Worm (Caenorhabditis elegans) whole organism, late embryonic: ENCODE measurements around the gene cdh-8.

ENCODE experiments used
- C38D4.7 ChIP-seq: fragments of 200-800 bp; sonication (Bioruptor generic); optimal IDR thresholded peaks from 2 replicates; lab custom pipeline; 2018; ENCODE audit warnings: mild to moderate bottlenecking, missing genetic modification characterization, moderate library complexity, missing compliant biosample characterization
- K09A11.1 ChIP-seq: sonication (generic microtip); optimal IDR thresholded peaks from 2 replicates; lab custom pipeline; 2017; ENCODE audit warnings: antibody characterized with exemption, mild to moderate bottlenecking, missing genetic modification characterization, missing compliant biosample characterization; ENCODE audit not compliant: insufficient read depth
- T23F11.4 ChIP-seq: fragments of 200-800 bp; sonication (Bioruptor generic); optimal IDR thresholded peaks from 2 replicates; lab custom pipeline; 2018; ENCODE audit warnings: mild to moderate bottlenecking, missing genetic modification characterization, missing compliant biosample characterization
- Y22D7AL.16 ChIP-seq: sonication (generic microtip); optimal IDR thresholded peaks from 2 replicates; lab custom pipeline; 2016; ENCODE audit warnings: missing genetic modification characterization, missing compliant biosample characterization
- ahr-1 ChIP-seq: sonication (generic microtip); optimal IDR thresholded peaks from 2 replicates; lab custom pipeline; 2016; ENCODE audit warnings: missing genetic modification characterization, missing compliant biosample characterization
- ceh-14 ChIP-seq: sonication (generic microtip); optimal IDR thresholded peaks from 2 replicates; lab custom pipeline; 2016; ENCODE audit warnings: missing genotype, missing genetic modification characterization, missing compliant biosample characterization
- ceh-18 ChIP-seq: sonication (generic microtip); optimal IDR thresholded peaks from 2 replicates; lab custom pipeline; 2016; ENCODE audit warnings: missing genetic modification characterization, missing compliant biosample characterization
- ceh-19 ChIP-seq: fragments of 200-800 bp; sonication (Bioruptor generic); optimal IDR thresholded peaks from 2 replicates; lab custom pipeline; 2018; ENCODE audit warnings: mild to moderate bottlenecking, missing genetic modification characterization, missing compliant biosample characterization
- ceh-2 ChIP-seq: sonication (generic microtip); optimal IDR thresholded peaks from 2 replicates; lab custom pipeline; 2016; ENCODE audit warnings: missing genotype, missing genetic modification characterization, missing compliant biosample characterization
- ceh-30 ChIP-seq: fragments of 150-350 bp; optimal IDR thresholded peaks from 2 replicates; lab custom pipeline; 2014; ENCODE audit warnings: missing biosample characterization, missing genetic modification characterization
- ceh-31 ChIP-seq: sonication (generic microtip); optimal IDR thresholded peaks from 2 replicates; lab custom pipeline; 2016; ENCODE audit warnings: missing genetic modification characterization, missing compliant biosample characterization
- ceh-45 ChIP-seq: fragments of 200-800 bp; sonication (Bioruptor generic); IDR thresholded peaks from 2 replicates; pipeline ENCODE4 v1.3.6; 2022; ENCODE audit warnings: missing genetic modification reagents, missing genetic modification characterization, missing compliant biosample characterization
- ceh-48 ChIP-seq: sonication (generic microtip); optimal IDR thresholded peaks from 2 replicates; lab custom pipeline; 2016; ENCODE audit warnings: missing genetic modification characterization, inconsistent platforms, missing compliant biosample characterization
- ceh-6 ChIP-seq: fragments of 200-800 bp; sonication (Bioruptor generic); optimal IDR thresholded peaks from 2 replicates; lab custom pipeline; 2018; ENCODE audit warnings: mild to moderate bottlenecking, missing genetic modification characterization, missing compliant biosample characterization
- ceh-9 ChIP-seq: sonication (generic microtip); optimal IDR thresholded peaks from 2 replicates; lab custom pipeline; 2016; ENCODE audit warnings: mild to moderate bottlenecking, missing genetic modification characterization, inconsistent platforms, missing compliant biosample characterization
- che-1 ChIP-seq: sonication (generic microtip); optimal IDR thresholded peaks from 2 replicates; lab custom pipeline; 2016; ENCODE audit warnings: mild to moderate bottlenecking, missing genetic modification characterization, missing compliant biosample characterization
- elt-4 ChIP-seq: sonication (generic microtip); optimal IDR thresholded peaks from 2 replicates; lab custom pipeline; 2016; ENCODE audit warnings: missing genetic modification characterization, missing compliant biosample characterization
- ets-4 ChIP-seq: sonication (generic microtip); optimal IDR thresholded peaks from 2 replicates; lab custom pipeline; 2016; ENCODE audit warnings: missing genetic modification characterization, missing compliant biosample characterization
- eyg-1 ChIP-seq: sonication (generic microtip); optimal IDR thresholded peaks from 2 replicates; lab custom pipeline; 2016; ENCODE audit warnings: missing genotype, missing genetic modification characterization, missing compliant biosample characterization
- fkh-10 ChIP-seq: fragments of 150-350 bp; optimal IDR thresholded peaks from 2 replicates; lab custom pipeline; 2014; ENCODE audit warnings: missing biosample characterization, missing genetic modification reagents, missing genetic modification characterization
- hlh-13 ChIP-seq: fragments of 200-800 bp; sonication (Bioruptor generic); optimal IDR thresholded peaks from 2 replicates; lab custom pipeline; 2018; ENCODE audit warnings: mild to moderate bottlenecking, missing genetic modification characterization, missing compliant biosample characterization
- hlh-15 ChIP-seq: sonication (generic microtip); optimal IDR thresholded peaks from 2 replicates; lab custom pipeline; 2016; ENCODE audit warnings: missing genetic modification characterization, missing compliant biosample characterization
- hlh-30 ChIP-seq: sonication (generic microtip); optimal IDR thresholded peaks from 2 replicates; lab custom pipeline; 2017; ENCODE audit warnings: antibody characterized with exemption, missing genetic modification characterization, missing compliant biosample characterization; ENCODE audit not compliant: insufficient read depth
- lim-6 ChIP-seq: sonication (generic microtip); optimal IDR thresholded peaks from 2 replicates; lab custom pipeline; 2016; ENCODE audit warnings: missing genetic modification characterization, missing compliant biosample characterization
- lin-11 ChIP-seq: fragments of 200-800 bp; sonication (Bioruptor generic); optimal IDR thresholded peaks from 2 replicates; lab custom pipeline; 2018; ENCODE audit warnings: mild to moderate bottlenecking, missing genetic modification characterization, missing compliant biosample characterization
- madf-2 ChIP-seq: sonication (generic microtip); optimal IDR thresholded peaks from 2 replicates; lab custom pipeline; 2017; ENCODE audit warnings: missing genetic modification characterization, missing compliant biosample characterization
- mec-3 ChIP-seq: sonication (generic microtip); optimal IDR thresholded peaks from 2 replicates; lab custom pipeline; 2016; ENCODE audit warnings: borderline replicate concordance, missing genetic modification characterization, missing compliant biosample characterization
- nfya-1 ChIP-seq: sonication (generic microtip); optimal IDR thresholded peaks from 2 replicates; lab custom pipeline; 2017; ENCODE audit warnings: missing genetic modification characterization, mild to moderate bottlenecking, missing compliant biosample characterization, antibody characterized with exemption, moderate library complexity
- nhr-11 ChIP-seq: fragments of 150-350 bp; optimal IDR thresholded peaks from 2 replicates; lab custom pipeline; 2014; ENCODE audit warnings: missing biosample characterization, missing genetic modification characterization
- nhr-232 ChIP-seq: sonication (generic microtip); optimal IDR thresholded peaks from 2 replicates; lab custom pipeline; 2016; ENCODE audit warnings: missing genetic modification characterization, missing compliant biosample characterization
- npax-4 ChIP-seq: sonication (generic microtip); optimal IDR thresholded peaks from 2 replicates; lab custom pipeline; 2016; ENCODE audit warnings: missing genetic modification characterization, missing compliant biosample characterization
- pag-3 ChIP-seq: sonication (generic microtip); optimal IDR thresholded peaks from 2 replicates; lab custom pipeline; 2016; ENCODE audit warnings: missing compliant biosample characterization, missing genetic modification characterization, borderline replicate concordance
- pax-1 ChIP-seq: fragments of 150-350 bp; optimal IDR thresholded peaks from 2 replicates; lab custom pipeline; 2014; ENCODE audit warnings: missing biosample characterization, missing genetic modification characterization
- pros-1 ChIP-seq: fragments of 150-350 bp; optimal IDR thresholded peaks from 2 replicates; lab custom pipeline; 2014; ENCODE audit warnings: missing biosample characterization, missing genetic modification reagents, missing genetic modification characterization
- ref-2 ChIP-seq: sonication (generic microtip); optimal IDR thresholded peaks from 2 replicates; lab custom pipeline; 2016; ENCODE audit warnings: missing genetic modification characterization, missing compliant biosample characterization
- rnt-1 ChIP-seq: sonication (generic microtip); optimal IDR thresholded peaks from 2 replicates; lab custom pipeline; 2016; ENCODE audit warnings: missing genetic modification characterization, missing compliant biosample characterization
- sox-4 ChIP-seq: sonication (generic microtip); optimal IDR thresholded peaks from 2 replicates; lab custom pipeline; 2017; ENCODE audit warnings: mild to moderate bottlenecking, missing genetic modification characterization, inconsistent platforms, missing compliant biosample characterization
- tbx-2 ChIP-seq: sonication (generic microtip); optimal IDR thresholded peaks from 2 replicates; lab custom pipeline; 2016; ENCODE audit warnings: missing genetic modification characterization, missing compliant biosample characterization
- tbx-7 ChIP-seq: sonication (generic microtip); optimal IDR thresholded peaks from 2 replicates; lab custom pipeline; 2016; ENCODE audit warnings: missing genotype, missing genetic modification characterization, missing compliant biosample characterization
- ttx-3 ChIP-seq: sonication (generic microtip); optimal IDR thresholded peaks from 2 replicates; lab custom pipeline; 2016; ENCODE audit warnings: missing genetic modification reagents, missing genetic modification characterization, missing compliant biosample characterization
- unc-3 ChIP-seq, 2 experiments: fragments of 200-800 bp in 1 of 2; sonication (Bioruptor generic) in 1 of 2; sonication (generic microtip) in 1 of 2; conservative IDR thresholded peaks in 1 of 2; optimal IDR thresholded peaks in 1 of 2; 2 replicates each; pipeline versions ENCODE4 v1.3.6 to Lab custom; 2016 to 2022; ENCODE audit warnings: missing compliant biosample characterization in 2 of 2, missing genetic modification characterization in 2 of 2, missing genetic modification reagents in 1 of 2
- unc-42 ChIP-seq: sonication (generic microtip); optimal IDR thresholded peaks from 2 replicates; lab custom pipeline; 2016; ENCODE audit warnings: missing genotype, missing genetic modification characterization, missing compliant biosample characterization
- unc-55 ChIP-seq: sonication (generic microtip); optimal IDR thresholded peaks from 2 replicates; lab custom pipeline; 2017; ENCODE audit warnings: missing biosample characterization, missing genetic modification reagents, missing genetic modification characterization
- zip-5 ChIP-seq: sonication (generic microtip); optimal IDR thresholded peaks from 2 replicates; lab custom pipeline; 2016; ENCODE audit warnings: missing genetic modification characterization, missing compliant biosample characterization

The cdh-8 gene

DNA sequence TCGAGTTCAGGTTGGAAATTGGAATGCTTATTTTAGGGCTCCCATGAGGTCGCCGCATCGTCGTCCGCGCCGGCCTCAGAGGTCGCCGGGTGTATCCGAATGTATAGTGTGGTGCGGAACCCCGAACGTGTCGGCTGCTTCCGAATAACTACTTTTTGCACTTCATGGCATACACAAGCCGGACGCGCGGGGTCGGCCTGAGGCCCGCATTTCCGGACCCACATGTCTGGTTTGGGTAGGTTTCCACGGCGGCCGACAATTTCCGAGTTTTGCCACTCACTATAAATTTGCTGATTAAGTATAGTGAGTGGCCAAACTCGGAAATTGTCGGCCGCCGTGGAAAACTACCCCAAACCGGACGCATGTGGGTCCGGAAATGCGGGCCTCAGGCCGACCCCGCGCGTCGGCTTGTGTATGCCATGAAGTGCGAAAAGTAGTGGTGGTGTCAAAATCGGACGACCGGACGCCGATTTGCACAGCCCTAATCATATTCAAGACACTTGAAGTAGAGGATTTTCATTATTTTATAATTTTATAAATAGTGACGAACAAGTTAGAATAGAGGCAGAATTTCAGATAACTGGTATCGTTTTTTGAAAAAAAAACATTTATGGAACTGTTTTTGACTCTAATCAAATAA lies 1.3 kb upstream of the cdh-8 start:
- TF ChIP-seq nfya-1 (tag; lab: Kevin White, UChicago): no peak
- TF ChIP-seq zip-5 (tag; lab: Kevin White, UChicago): no peak
- no peak for TF ChIP-seq ceh-45 (GFP tag; lab: Robert Waterston, UW)
- TF ChIP-seq eyg-1 (tag; lab: Kevin White, UChicago): no peak
- TF ChIP-seq sox-4 (tag; lab: Kevin White, UChicago): no peak
- TF ChIP-seq C38D4.7 (GFP tag; lab: Kevin White, UChicago): no peak
- TF ChIP-seq unc-3 (GFP tag; conservative IDR thresholded peaks at IDR 0.05; lab: Robert Waterston, UW): no peak
- no peak for TF ChIP-seq unc-3 (tag; optimal IDR thresholded peaks at IDR 0.05; lab: Kevin White, UChicago)
- TF ChIP-seq ceh-19: no peak
- no peak for TF ChIP-seq ets-4
- no peak for TF ChIP-seq ceh-2 (tag; lab: Kevin White, UChicago)

- no peak for TF ChIP-seq ttx-3 (tag; lab: Kevin White, UChicago)
- TF ChIP-seq nhr-232 (tag; lab: Kevin White, UChicago): no peak
- no peak for TF ChIP-seq ceh-31 (tag; lab: Kevin White, UChicago)
- TF ChIP-seq tbx-2 (tag; lab: Kevin White, UChicago): no peak
Measured at ce11 chrIV:343279-343678, 3.7 kb downstream of the cdh-8 start.

DNA sequence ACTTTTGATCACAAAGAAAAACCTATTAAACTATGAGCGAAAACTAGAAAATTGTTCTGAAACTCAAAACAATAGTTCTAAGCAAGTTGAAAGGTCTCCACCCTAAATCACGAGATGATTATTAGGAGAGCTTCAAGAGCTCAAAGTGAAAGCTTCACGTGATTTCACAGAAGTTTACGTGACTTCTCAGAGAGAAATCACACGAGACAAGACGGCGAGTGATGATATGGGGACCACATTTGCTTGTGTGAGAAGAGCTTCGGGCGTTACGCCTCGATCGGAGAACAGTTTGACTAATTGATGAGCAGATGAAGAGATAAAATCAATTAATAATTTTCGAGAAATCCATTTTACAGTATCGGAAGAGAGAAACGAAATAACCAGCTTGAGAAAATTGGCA lies 25.4 kb downstream of the cdh-8 start:
- TF ChIP-seq hlh-30: peak; percentile 28
- TF ChIP-seq pax-1 (tag; lab: Kevin White, UChicago): no peak
- TF ChIP-seq ceh-14 (tag; lab: Kevin White, UChicago): no peak
- no peak for TF ChIP-seq Y22D7AL.16 (tag; lab: Kevin White, UChicago)
- no peak for TF ChIP-seq ahr-1
- peak; percentile 16 for TF ChIP-seq ceh-18 (tag; lab: Kevin White, UChicago)
- peak; percentile 11 for TF ChIP-seq unc-55 (GFP tag; lab: Kevin White, UChicago)
- no peak for TF ChIP-seq ttx-3 (tag; lab: Kevin White, UChicago)
- no peak for TF ChIP-seq pag-3 (tag; lab: Kevin White, UChicago)
- TF ChIP-seq npax-4 (tag; lab: Kevin White, UChicago): no peak
- TF ChIP-seq hlh-15 (tag; lab: Kevin White, UChicago): no peak
- no peak for TF ChIP-seq ceh-48
- TF ChIP-seq ceh-9: no peak
- TF ChIP-seq T23F11.4 (GFP tag; lab: Kevin White, UChicago): no peak
- TF ChIP-seq lin-11 (tag; lab: Kevin White, UChicago): no peak
- no peak for TF ChIP-seq mec-3

DNA sequence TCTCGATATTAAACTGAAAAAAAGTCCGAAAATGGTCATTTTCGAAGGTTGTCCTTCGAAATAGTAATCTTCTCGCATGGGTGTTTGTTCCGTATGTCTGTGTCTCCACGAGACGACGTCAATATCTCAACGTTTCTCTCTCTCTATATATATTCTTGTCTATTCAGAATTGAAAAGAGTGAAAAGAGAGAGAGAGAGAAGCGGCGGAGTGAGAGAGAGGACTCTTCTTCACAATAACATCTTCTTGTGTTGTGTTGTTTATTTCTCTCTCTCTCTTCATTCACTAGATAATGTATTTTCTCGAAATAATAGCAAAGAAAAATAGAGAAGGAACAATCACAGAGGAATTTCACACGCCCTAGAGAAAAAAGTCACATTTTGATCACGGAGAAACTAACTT lies 26.8 kb downstream of the cdh-8 start:
- TF ChIP-seq zip-5 (tag; lab: Kevin White, UChicago) (no peak), lim-6 (tag; lab: Kevin White, UChicago) (no peak), unc-55 (GFP tag; lab: Kevin White, UChicago) (peak; percentile 73), Y22D7AL.16 (tag; lab: Kevin White, UChicago) (no peak), madf-2 (tag; lab: Kevin White, UChicago) (no peak), ceh-2 (tag; lab: Kevin White, UChicago) (no peak), ref-2 (tag; lab: Kevin White, UChicago) (no peak), nfya-1 (tag; lab: Kevin White, UChicago) (peak; percentile 27), che-1 (tag; lab: Kevin White, UChicago) (no peak), tbx-2 (tag; lab: Kevin White, UChicago) (peak; percentile 18), rnt-1 (tag; lab: Kevin White, UChicago) (no peak), ceh-30 (no peak), ceh-45 (GFP tag; lab: Robert Waterston, UW) (no peak), ceh-6 (GFP tag; lab: Kevin White, UChicago) (no peak), unc-42 (tag; lab: Kevin White, UChicago) (peak; percentile 53), nhr-11 (tag; lab: Kevin White, UChicago) (no peak), pros-1 (tag; lab: Kevin White, UChicago) (no peak), elt-4 (tag; lab: Kevin White, UChicago) (no peak), fkh-10 (GFP tag; lab: Kevin White, UChicago) (no peak), ceh-31 (tag; lab: Kevin White, UChicago) (peak; percentile 60), K09A11.1 (tag; lab: Kevin White, UChicago) (no peak), lin-11 (tag; lab: Kevin White, UChicago) (no peak), ceh-9 (no peak), ceh-18 (tag; lab: Kevin White, UChicago) (peak; percentile 6), hlh-13 (GFP tag; lab: Kevin White, UChicago) (no peak), tbx-7 (tag; lab: Kevin White, UChicago) (no peak)
